Worm (Caenorhabditis elegans) whole organism, L4 larva: ENCODE results near the gene lgc-40.

Experiments
- F37D6.2 ChIP-seq: sonication (generic microtip); optimal IDR thresholded peaks from 2 replicates; lab custom pipeline; 2016; ENCODE audit warnings: mild to moderate bottlenecking, missing genetic modification characterization, missing compliant biosample characterization
- Y105C5A.15 ChIP-seq: fragments of 200-800 bp; sonication (Bioruptor generic); IDR thresholded peaks from 2 replicates; pipeline ENCODE4 v1.3.6; 2022; ENCODE audit warnings: missing genetic modification characterization, missing compliant biosample characterization
- Y75B8A.6 ChIP-seq: fragments of 200-800 bp; sonication (Bioruptor generic); IDR thresholded peaks from 2 replicates; pipeline ENCODE4 v1.3.6; 2022; ENCODE audit warnings: missing genetic modification reagents, missing genetic modification characterization, missing compliant biosample characterization
- ZK337.2 ChIP-seq: fragments of 200-800 bp; sonication (Bioruptor generic); IDR thresholded peaks from 2 replicates; pipeline ENCODE4 v1.3.6; 2022; ENCODE audit warnings: missing genetic modification reagents, missing genetic modification characterization, missing compliant biosample characterization
- aha-1 ChIP-seq: fragments of 150-350 bp; peaks from one replicate; lab custom pipeline; 2014; ENCODE audit warnings: missing biosample characterization, missing genetic modification characterization
- arid-1 ChIP-seq: fragments of 200-800 bp; sonication (Bioruptor generic); conservative IDR thresholded peaks from 2 replicates; pipeline ENCODE4 v1.3.6; 2022; ENCODE audit warnings: missing genetic modification reagents, missing genetic modification characterization, missing compliant biosample characterization
- attf-4 ChIP-seq: sonication (generic microtip); optimal IDR thresholded peaks from 3 replicates; lab custom pipeline; 2017; ENCODE audit warnings: missing biosample characterization, missing genetic modification characterization
- ceh-20 ChIP-seq: fragments of 200-800 bp; sonication (Bioruptor generic); IDR thresholded peaks from 2 replicates; pipeline ENCODE4 v1.3.6; 2022; ENCODE audit warnings: missing genetic modification reagents, missing genetic modification characterization, missing compliant biosample characterization
- ceh-28 ChIP-seq: fragments of 150-350 bp; optimal IDR thresholded peaks from 2 replicates; lab custom pipeline; 2014; ENCODE audit warnings: missing biosample characterization, missing genetic modification reagents, missing genetic modification characterization
- ceh-32 ChIP-seq: sonication (generic microtip); optimal IDR thresholded peaks from 2 replicates; lab custom pipeline; 2016; ENCODE audit warnings: mild to moderate bottlenecking, missing genetic modification characterization, missing compliant biosample characterization; ENCODE audit not compliant: poor library complexity
- ceh-62 ChIP-seq: sonication (generic microtip); optimal IDR thresholded peaks from 2 replicates; lab custom pipeline; 2017; ENCODE audit warnings: missing biosample characterization, missing genetic modification characterization
- ceh-82 ChIP-seq: sonication (generic microtip); optimal IDR thresholded peaks from 2 replicates; lab custom pipeline; 2017; ENCODE audit warnings: missing biosample characterization, missing genetic modification characterization
- ctbp-1 ChIP-seq: fragments of 200-800 bp; sonication (Bioruptor generic); IDR thresholded peaks from 2 replicates; pipeline ENCODE4 v1.3.6; 2022; ENCODE audit warnings: missing genetic modification reagents, missing genetic modification characterization, missing compliant biosample characterization
- daf-16 ChIP-seq, 3 experiments: sonication (generic microtip); optimal IDR thresholded peaks; 2 replicates each; lab custom pipeline; 2016 to 2017; ENCODE audit warnings: missing genetic modification characterization in 3 of 3, missing genetic modification reagents in 3 of 3, mild to moderate bottlenecking in 2 of 3, missing compliant biosample characterization in 2 of 3, missing biosample characterization in 1 of 3, moderate library complexity in 1 of 3
- dpl-1 ChIP-seq: fragments of 150-350 bp; optimal IDR thresholded peaks from 2 replicates; lab custom pipeline; 2014; ENCODE audit warnings: missing biosample characterization, missing genetic modification reagents, missing genetic modification characterization
- dve-1 ChIP-seq: sonication (generic microtip); optimal IDR thresholded peaks from 2 replicates; lab custom pipeline; 2017; ENCODE audit warnings: antibody characterized with exemption, mild to moderate bottlenecking, missing genetic modification characterization, missing compliant biosample characterization; ENCODE audit not compliant: insufficient read depth
- egl-43 ChIP-seq: fragments of 200-800 bp; sonication (Bioruptor generic); IDR thresholded peaks from 2 replicates; pipeline ENCODE4 v1.3.6; 2022; ENCODE audit warnings: missing genetic modification reagents, missing genetic modification characterization, missing compliant biosample characterization
- fos-1 ChIP-seq: fragments of 150-350 bp; optimal IDR thresholded peaks from 2 replicates; lab custom pipeline; 2014; ENCODE audit warnings: missing biosample characterization, missing genetic modification characterization
- hlh-11 ChIP-seq: fragments of 200-800 bp; sonication (Bioruptor generic); optimal IDR thresholded peaks from 2 replicates; lab custom pipeline; 2018; ENCODE audit warnings: mild to moderate bottlenecking, missing genetic modification characterization, missing compliant biosample characterization
- hlh-30 ChIP-seq: sonication (generic microtip); optimal IDR thresholded peaks from 2 replicates; lab custom pipeline; 2017; ENCODE audit warnings: antibody characterized with exemption, mild to moderate bottlenecking, missing genetic modification characterization, missing compliant biosample characterization; ENCODE audit not compliant: insufficient read depth
- jun-1 ChIP-seq: fragments of 150-350 bp; optimal IDR thresholded peaks from 2 replicates; lab custom pipeline; 2014; ENCODE audit warnings: missing biosample characterization, missing genetic modification reagents, missing genetic modification characterization
- lin-29 ChIP-seq: fragments of 200-800 bp; sonication (Bioruptor generic); IDR thresholded peaks from 2 replicates; pipeline ENCODE4 v1.3.6; 2022; ENCODE audit warnings: missing genetic modification reagents, missing genetic modification characterization, missing compliant biosample characterization
- lir-3 ChIP-seq: sonication (generic microtip); optimal IDR thresholded peaks from 2 replicates; lab custom pipeline; 2016; ENCODE audit warnings: mild to moderate bottlenecking, missing genetic modification characterization, missing compliant biosample characterization
- mdt-29 ChIP-seq: fragments of 200-800 bp; sonication (Bioruptor generic); IDR thresholded peaks from 2 replicates; pipeline ENCODE4 v1.3.6; 2022; ENCODE audit warnings: missing genetic modification reagents, missing genetic modification characterization, missing compliant biosample characterization
- mes-2 ChIP-seq: sonication (generic microtip); optimal IDR thresholded peaks from 2 replicates; lab custom pipeline; 2016; ENCODE audit warnings: missing genotype, mild to moderate bottlenecking, missing genetic modification characterization, missing compliant biosample characterization; ENCODE audit not compliant: poor library complexity, severe bottlenecking
- mxl-3 ChIP-seq: fragments of 200-800 bp; sonication (Bioruptor generic); optimal IDR thresholded peaks from 2 replicates; lab custom pipeline; 2018; ENCODE audit warnings: mild to moderate bottlenecking, missing genetic modification characterization, missing compliant biosample characterization
- nhr-10 ChIP-seq: fragments of 150-350 bp; optimal IDR thresholded peaks from 2 replicates; lab custom pipeline; 2014; ENCODE audit warnings: missing biosample characterization, missing genetic modification characterization
- nhr-102 ChIP-seq: sonication (generic microtip); optimal IDR thresholded peaks from 2 replicates; lab custom pipeline; 2016; ENCODE audit warnings: mild to moderate bottlenecking, missing genetic modification characterization, moderate library complexity, missing compliant biosample characterization
- nhr-111 ChIP-seq: fragments of 200-800 bp; sonication (Bioruptor generic); optimal IDR thresholded peaks from 2 replicates; lab custom pipeline; 2018; ENCODE audit warnings: mild to moderate bottlenecking, missing genetic modification characterization, missing compliant biosample characterization
- nhr-28 ChIP-seq: fragments of 150-350 bp; optimal IDR thresholded peaks from 2 replicates; lab custom pipeline; 2014; ENCODE audit warnings: missing biosample characterization, missing genetic modification characterization
- nhr-77 ChIP-seq: fragments of 150-350 bp; optimal IDR thresholded peaks from 2 replicates; lab custom pipeline; 2014; ENCODE audit warnings: missing biosample characterization, missing genetic modification characterization
- php-3 ChIP-seq: fragments of 200-800 bp; sonication (Bioruptor generic); IDR thresholded peaks from 2 replicates; pipeline ENCODE4 v1.3.6; 2022; ENCODE audit warnings: missing genetic modification reagents, missing genetic modification characterization, missing compliant biosample characterization
- pqm-1 ChIP-seq: sonication (generic microtip); optimal IDR thresholded peaks from 2 replicates; lab custom pipeline; 2017; ENCODE audit warnings: missing biosample characterization, missing genetic modification characterization
- rbr-2 ChIP-seq: sonication (generic microtip); optimal IDR thresholded peaks from 2 replicates; lab custom pipeline; 2016; ENCODE audit warnings: missing genotype, missing genetic modification characterization, missing compliant biosample characterization
- sdz-12 ChIP-seq: fragments of 200-800 bp; sonication (Bioruptor generic); optimal IDR thresholded peaks from 2 replicates; lab custom pipeline; 2018; ENCODE audit warnings: mild to moderate bottlenecking, missing genetic modification characterization, missing compliant biosample characterization
- set-16 ChIP-seq: fragments of 200-800 bp; sonication (Bioruptor generic); IDR thresholded peaks from 2 replicates; pipeline ENCODE4 v1.3.6; 2022; ENCODE audit warnings: missing genetic modification reagents, missing genetic modification characterization, missing compliant biosample characterization
- snpc-4 ChIP-seq: fragments of 150-350 bp; optimal IDR thresholded peaks from 2 replicates; lab custom pipeline; 2014; ENCODE audit warnings: missing biosample characterization, missing genetic modification characterization
- spr-1 ChIP-seq: sonication (generic microtip); optimal IDR thresholded peaks from 2 replicates; lab custom pipeline; 2016; ENCODE audit warnings: mild to moderate bottlenecking, missing genetic modification characterization, missing compliant biosample characterization
- zag-1 ChIP-seq: fragments of 150-350 bp; optimal IDR thresholded peaks from 2 replicates; lab custom pipeline; 2014; ENCODE audit warnings: missing biosample characterization, missing genetic modification characterization
- zfp-3 ChIP-seq: fragments of 200-800 bp; sonication (Bioruptor generic); conservative IDR thresholded peaks from 2 replicates; pipeline ENCODE4 v1.3.6; 2022; ENCODE audit warnings: missing genetic modification reagents, missing genetic modification characterization, missing compliant biosample characterization
- zip-11 ChIP-seq: fragments of 200-800 bp; sonication (Bioruptor generic); IDR thresholded peaks from 2 replicates; pipeline ENCODE4 v1.3.6; 2022; ENCODE audit warnings: missing genetic modification characterization, missing compliant biosample characterization
- ztf-11 ChIP-seq: fragments of 150-350 bp; optimal IDR thresholded peaks from 2 replicates; lab custom pipeline; 2014; ENCODE audit warnings: missing biosample characterization, missing genetic modification characterization

lgc-40 gene

ce11 chrX:2369073-2369472 is 9.2 kb downstream of the lgc-40 start:
- TF ChIP-seq daf-16 (GFP tag; optimal IDR thresholded peaks at IDR 0.05; lab: Kevin White, UChicago) (no peak), daf-16 (tag; optimal IDR thresholded peaks at IDR 0.05; lab: Kevin White, UChicago) (peak; percentile 89), rbr-2 (tag; lab: Kevin White, UChicago) (no peak), dve-1 (tag; lab: Kevin White, UChicago) (peak; percentile 29), php-3 (0 out of 2 replicates have a peak, but pooled peaks have one; percentile 23), ZK337.2 (GFP tag; lab: Robert Waterston, UW) (no peak)

- TF ChIP-seq mxl-3 (GFP tag; lab: Kevin White, UChicago), result peak; percentile 38
- no peak for TF ChIP-seq daf-16 (GFP tag; optimal IDR thresholded peaks at IDR 0.05; lab: Kevin White, UChicago)
- TF ChIP-seq daf-16 (tag; optimal IDR thresholded peaks at IDR 0.05; lab: Kevin White, UChicago), result peak; percentile 72
- TF ChIP-seq dve-1 (tag; lab: Kevin White, UChicago), result peak; percentile 39
- no peak for TF ChIP-seq jun-1 (tag; lab: Kevin White, UChicago)
- TF ChIP-seq lin-29, result no peak
- no peak for TF ChIP-seq nhr-102
- TF ChIP-seq hlh-30 (tag; lab: Kevin White, UChicago), result no peak
- no peak for TF ChIP-seq sdz-12
- TF ChIP-seq nhr-77 (tag; lab: Kevin White, UChicago), result no peak
- no peak for TF ChIP-seq ceh-28 (tag; lab: Kevin White, UChicago)
- TF ChIP-seq ztf-11 (tag; lab: Kevin White, UChicago), result no peak
- TF ChIP-seq nhr-28 (tag; lab: Kevin White, UChicago), result peak; percentile 54
- no peak for TF ChIP-seq attf-4 (tag; lab: Kevin White, UChicago)
- TF ChIP-seq mdt-29 (GFP tag; lab: Robert Waterston, UW), result no peak
- TF ChIP-seq snpc-4 (tag; lab: Kevin White, UChicago), result no peak
- TF ChIP-seq ceh-62, result no peak
- TF ChIP-seq spr-1 (tag; lab: Kevin White, UChicago), result no peak
- TF ChIP-seq Y105C5A.15 (GFP tag; lab: Robert Waterston, UW), result no peak
- no peak for TF ChIP-seq zag-1 (tag; lab: Kevin White, UChicago)
- no peak for TF ChIP-seq lir-3 (tag; lab: Kevin White, UChicago)
- TF ChIP-seq Y75B8A.6 (GFP tag; lab: Robert Waterston, UW), result no peak
- no peak for TF ChIP-seq ceh-32 (tag; lab: Kevin White, UChicago)
- TF ChIP-seq egl-43 (GFP tag; lab: Robert Waterston, UW), result no peak
- no peak for TF ChIP-seq nhr-10 (tag; lab: Kevin White, UChicago)
- TF ChIP-seq aha-1 (tag; lab: Kevin White, UChicago), result no peak
- TF ChIP-seq fos-1 (tag; lab: Kevin White, UChicago), result no peak
- TF ChIP-seq mes-2, result peak; percentile 3
- no peak for TF ChIP-seq zfp-3
- TF ChIP-seq nhr-111 (GFP tag; lab: Kevin White, UChicago), result no peak
- TF ChIP-seq ceh-20 (GFP tag; lab: Robert Waterston, UW), result no peak
- no peak for TF ChIP-seq ctbp-1 (GFP tag; lab: Robert Waterston, UW)
- no peak for TF ChIP-seq zip-11 (GFP tag; lab: Robert Waterston, UW)
- TF ChIP-seq rbr-2 (tag; lab: Kevin White, UChicago), result no peak
- TF ChIP-seq dpl-1 (GFP tag; lab: Kevin White, UChicago), result no peak
- peak; percentile 43; the same call in 1 of the 2 replicates for TF ChIP-seq php-3
- TF ChIP-seq pqm-1 (tag; lab: Kevin White, UChicago), result peak; percentile 82
- peak; percentile 38 for TF ChIP-seq hlh-11 (tag; lab: Kevin White, UChicago)
- no peak for TF ChIP-seq set-16
- TF ChIP-seq ceh-82 (tag; lab: Kevin White, UChicago), result no peak
- no peak for TF ChIP-seq arid-1 (GFP tag; lab: Robert Waterston, UW)
- no peak for TF ChIP-seq F37D6.2
- TF ChIP-seq, all 104 proteins: peak for 8
Observed at ce11 chrX:2370655-2371054, 10.8 kb downstream of the lgc-40 start.
